Worm (Caenorhabditis elegans): ENCODE data around the gene ssp-35.

ssp-35 gene

DNA sequence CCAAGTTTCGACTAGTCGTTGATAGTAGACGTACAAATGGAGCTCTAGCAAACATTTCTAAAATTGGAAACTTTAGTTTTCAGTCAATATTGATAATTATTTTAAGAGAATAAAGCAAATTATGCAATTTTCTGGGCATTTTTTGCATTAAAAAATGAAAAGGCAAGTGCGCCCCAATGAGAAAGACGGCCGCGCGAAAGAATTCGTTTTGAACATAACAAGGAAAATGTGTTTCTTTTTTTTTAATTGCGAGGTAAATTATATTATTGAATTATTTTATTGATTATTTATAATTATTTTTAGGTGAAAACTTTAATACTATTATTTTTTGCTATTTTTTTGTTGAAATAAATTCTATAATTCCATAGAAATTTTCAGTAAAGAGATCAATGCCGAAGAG is 7.9 kb upstream of the ssp-35 start, which contains the start of the genes tsfm-1 and capg-2:
Gene tsfm-1, minus strand, starts transcription at position 57 of the 400 bp plus-strand sequence.
Gene capg-2, plus strand, starts transcription at position 379 of the 400 bp plus-strand sequence.
- TF ChIP-seq mab-5 (tag; optimal IDR thresholded peaks at IDR 0.05) = no peak
- no peak for TF ChIP-seq hlh-1 (tag; optimal IDR thresholded peaks at IDR 0.05)
- TF ChIP-seq ztf-11 (tag; optimal IDR thresholded peaks at IDR 0.05) = no peak
- TF ChIP-seq ham-2 (GFP tag; optimal IDR thresholded peaks at IDR 0.05) = no peak
- no peak for TF ChIP-seq bed-3 (GFP tag; optimal IDR thresholded peaks at IDR 0.05)
- no peak for TF ChIP-seq zip-8 (tag; optimal IDR thresholded peaks at IDR 0.05)
- no peak for TF ChIP-seq sptf-1 (tag; optimal IDR thresholded peaks at IDR 0.05)
- no peak for TF ChIP-seq nhr-2 (tag; optimal IDR thresholded peaks at IDR 0.05)
- TF ChIP-seq unc-39 (tag; optimal IDR thresholded peaks at IDR 0.05) = no peak
- no peak for TF ChIP-seq lin-13 (tag; optimal IDR thresholded peaks at IDR 0.05)
- TF ChIP-seq ceh-83 (GFP tag; optimal IDR thresholded peaks at IDR 0.05) = no peak
- no peak for TF ChIP-seq ceh-39 (tag; optimal IDR thresholded peaks at IDR 0.05)
- TF ChIP-seq nhr-28 (tag; optimal IDR thresholded peaks at IDR 0.05) = no peak
- TF ChIP-seq unc-120 (tag; optimal IDR thresholded peaks at IDR 0.05; ENCODE audit: poor library complexity, severe bottlenecking) = no peak
- no peak for TF ChIP-seq mls-2 (tag; optimal IDR thresholded peaks at IDR 0.05)
- TF ChIP-seq lin-32 (GFP tag; optimal IDR thresholded peaks at IDR 0.05) = no peak
- no peak for TF ChIP-seq nhr-237 (tag; optimal IDR thresholded peaks at IDR 0.05)

DNA sequence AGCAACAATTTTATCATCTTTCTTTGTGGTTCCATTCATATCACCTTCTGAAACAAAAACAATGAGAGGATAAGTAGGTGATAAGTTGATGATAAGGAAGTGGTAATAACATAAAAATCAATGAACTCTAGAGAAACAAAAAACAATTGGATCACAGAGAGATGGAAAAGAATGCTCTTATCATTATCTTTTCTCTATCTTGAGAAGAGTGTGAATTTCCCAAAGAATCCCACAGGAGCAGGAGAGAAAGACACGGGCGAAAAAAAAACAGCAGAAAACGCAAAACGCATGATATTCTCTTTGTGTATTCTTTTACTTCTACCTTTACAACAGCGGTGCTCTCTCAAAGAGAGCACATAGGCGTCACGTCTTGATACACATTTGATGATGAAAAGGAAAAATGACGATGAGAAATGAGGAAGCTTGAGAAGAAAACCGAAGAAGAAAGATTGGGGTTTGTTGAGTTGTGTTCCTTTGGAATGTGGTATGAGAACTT is 5.7 kb upstream of the ssp-35 start, which contains the start of gene twk-24:
Gene twk-24, minus strand, starts transcription at position 51 of the 496 bp plus-strand sequence.
- no peak for TF ChIP-seq unc-39 (tag; optimal IDR thresholded peaks at IDR 0.05)
- TF ChIP-seq hlh-1 (tag; optimal IDR thresholded peaks at IDR 0.05) = no peak
- TF ChIP-seq lin-13 (tag; optimal IDR thresholded peaks at IDR 0.05) = no peak
- TF ChIP-seq drap-1 (GFP tag; optimal IDR thresholded peaks at IDR 0.05) = no peak
- no peak for TF ChIP-seq nhr-2 (tag; optimal IDR thresholded peaks at IDR 0.05)
- no peak for TF ChIP-seq mep-1 (tag; optimal IDR thresholded peaks at IDR 0.05)
- TF ChIP-seq sem-2 (GFP tag; optimal IDR thresholded peaks at IDR 0.05) = no peak
- no peak for TF ChIP-seq sptf-1 (tag; optimal IDR thresholded peaks at IDR 0.05)
- no peak for TF ChIP-seq zip-8 (tag; optimal IDR thresholded peaks at IDR 0.05)
- no peak for TF ChIP-seq ces-1 (GFP tag; optimal IDR thresholded peaks at IDR 0.05)
- no peak for TF ChIP-seq mls-2 (tag; optimal IDR thresholded peaks at IDR 0.05)

ce11 chrV:12261377-12261776 is 2.2 kb downstream of the ssp-35 start, which contains the start of gene tbb-6:
Gene tbb-6 (plus strand): TSS chrV:12261531.
- TF ChIP-seq blmp-1 (tag; optimal IDR thresholded peaks at IDR 0.05) = no peak
- no peak for TF ChIP-seq unc-120 (tag; optimal IDR thresholded peaks at IDR 0.05; ENCODE audit: poor library complexity, severe bottlenecking)
- TF ChIP-seq zip-8 (tag; optimal IDR thresholded peaks at IDR 0.05) = no peak
- no peak for TF ChIP-seq pha-4 (tag; optimal IDR thresholded peaks at IDR 0.05)
- TF ChIP-seq nhr-2 (tag; optimal IDR thresholded peaks at IDR 0.05) = no peak
- no peak for TF ChIP-seq sem-2 (GFP tag; optimal IDR thresholded peaks at IDR 0.05)
- TF ChIP-seq cnd-1 (tag; optimal IDR thresholded peaks at IDR 0.05) = no peak
- no peak for TF ChIP-seq nhr-76 (tag; optimal IDR thresholded peaks at IDR 0.05)
- TF ChIP-seq hlh-1 (tag; optimal IDR thresholded peaks at IDR 0.05) = no peak
- no peak for TF ChIP-seq M03D4.4 (tag; optimal IDR thresholded peaks at IDR 0.05)
- TF ChIP-seq flh-1 (GFP tag; optimal IDR thresholded peaks at IDR 0.05) = no peak
- no peak for TF ChIP-seq lsy-2 (tag; optimal IDR thresholded peaks at IDR 0.05)
- TF ChIP-seq elt-1 (tag; optimal IDR thresholded peaks at IDR 0.05; ENCODE audit: borderline replicate concordance, insufficient read depth) = no peak
- no peak for TF ChIP-seq mls-2 (tag; optimal IDR thresholded peaks at IDR 0.05)

ce11 chrV:12258922-12259321 is 4.7 kb downstream of the ssp-35 start, which contains the start of gene ugt-56:
Gene ugt-56 (plus strand): TSS chrV:12258982.
- no peak for TF ChIP-seq drap-1 (GFP tag; optimal IDR thresholded peaks at IDR 0.05)
- no peak for TF ChIP-seq nhr-76 (tag; optimal IDR thresholded peaks at IDR 0.05)
- no peak for TF ChIP-seq unc-120 (tag; optimal IDR thresholded peaks at IDR 0.05; ENCODE audit: poor library complexity, severe bottlenecking)
- no peak for TF ChIP-seq blmp-1 (tag; optimal IDR thresholded peaks at IDR 0.05)
- TF ChIP-seq mls-2 (tag; optimal IDR thresholded peaks at IDR 0.05) = no peak
- TF ChIP-seq nhr-12 (tag; optimal IDR thresholded peaks at IDR 0.05) = no peak
- no peak for TF ChIP-seq zip-8 (tag; optimal IDR thresholded peaks at IDR 0.05)
- TF ChIP-seq sem-2 (GFP tag; optimal IDR thresholded peaks at IDR 0.05) = no peak
- no peak for TF ChIP-seq nhr-2 (tag; optimal IDR thresholded peaks at IDR 0.05)
- no peak for TF ChIP-seq ceh-43 (GFP tag; optimal IDR thresholded peaks at IDR 0.05)
- TF ChIP-seq unc-39 (tag; optimal IDR thresholded peaks at IDR 0.05) = no peak
- TF ChIP-seq unc-62 (GFP tag; optimal IDR thresholded peaks at IDR 0.05) = no peak
- TF ChIP-seq M03D4.4 (tag; optimal IDR thresholded peaks at IDR 0.05) = no peak
- TF ChIP-seq ceh-83 (GFP tag; optimal IDR thresholded peaks at IDR 0.05) = no peak
- TF ChIP-seq elt-3 (tag; optimal IDR thresholded peaks at IDR 0.05) = no peak
- TF ChIP-seq bed-3 (GFP tag; optimal IDR thresholded peaks at IDR 0.05) = no peak
- no peak for TF ChIP-seq mep-1 (tag; optimal IDR thresholded peaks at IDR 0.05)
